Fruit fly (Drosophila melanogaster) whole organism, prepupa: ENCODE measurements around the gene EMC2B.

Experiments
- CG1621 ChIP-seq: fragments of 200-800 bp; sonication (Bioruptor generic); optimal IDR thresholded peaks from 3 replicates; lab custom pipeline; 2018; ENCODE audit warnings: missing biosample characterization, mild to moderate bottlenecking, missing genetic modification characterization
- CG3032 ChIP-seq: fragments of 200-800 bp; optimal IDR thresholded peaks from 2 replicates; lab custom pipeline; 2019; ENCODE audit warnings: missing biosample characterization, mild to moderate bottlenecking, missing genetic modification characterization, moderate library complexity
- CG3919 ChIP-seq: fragments of 200-800 bp; sonication (Bioruptor generic); optimal IDR thresholded peaks from 3 replicates; lab custom pipeline; 2016; ENCODE audit warnings: missing biosample characterization, missing genetic modification characterization
- CG6854 ChIP-seq: fragments of 200-800 bp; sonication (Bioruptor generic); optimal IDR thresholded peaks from 2 replicates; lab custom pipeline; 2017; ENCODE audit warnings: missing biosample characterization, mild to moderate bottlenecking, missing genetic modification characterization
- CG8119 ChIP-seq: fragments of 200-800 bp; sonication (Bioruptor generic); IDR thresholded peaks from 3 replicates; pipeline ENCODE4 v1.3.6; 2022; ENCODE audit warnings: missing biosample characterization, missing genetic modification characterization
- Eip78C ChIP-seq: fragments of 200-800 bp; sonication (Bioruptor generic); peaks from one replicate; lab custom pipeline; 2016; ENCODE audit warnings: missing biosample characterization, missing genetic modification characterization
- Lpt ChIP-seq: fragments of 200-800 bp; sonication (Bioruptor generic); optimal IDR thresholded peaks from 3 replicates; lab custom pipeline; 2016; ENCODE audit warnings: missing biosample characterization, missing genetic modification characterization
- Smox ChIP-seq: fragments of 200-800 bp; sonication (Bioruptor generic); optimal IDR thresholded peaks from 3 replicates; lab custom pipeline; 2016; ENCODE audit warnings: missing biosample characterization, missing genetic modification characterization
- esn ChIP-seq: fragments of 200-800 bp; sonication (Bioruptor generic); optimal IDR thresholded peaks from 2 replicates; lab custom pipeline; 2016; ENCODE audit warnings: missing biosample characterization, mild to moderate bottlenecking, missing genetic modification characterization, moderate library complexity
- spab ChIP-seq: fragments of 200-800 bp; sonication (Bioruptor generic); optimal IDR thresholded peaks from 2 replicates; lab custom pipeline; 2017; ENCODE audit warnings: missing biosample characterization, mild to moderate bottlenecking, missing genetic modification characterization, missing genetic modification reagents
- topi ChIP-seq: fragments of 200-800 bp; sonication (Bioruptor generic); optimal IDR thresholded peaks from 3 replicates; lab custom pipeline; 2016; ENCODE audit warnings: missing biosample characterization, missing genetic modification characterization
- vri ChIP-seq: fragments of 200-800 bp; sonication (Bioruptor generic); optimal IDR thresholded peaks from 3 replicates; lab custom pipeline; 2016; ENCODE audit warnings: missing biosample characterization, mild to moderate bottlenecking, missing genetic modification characterization

DNA sequence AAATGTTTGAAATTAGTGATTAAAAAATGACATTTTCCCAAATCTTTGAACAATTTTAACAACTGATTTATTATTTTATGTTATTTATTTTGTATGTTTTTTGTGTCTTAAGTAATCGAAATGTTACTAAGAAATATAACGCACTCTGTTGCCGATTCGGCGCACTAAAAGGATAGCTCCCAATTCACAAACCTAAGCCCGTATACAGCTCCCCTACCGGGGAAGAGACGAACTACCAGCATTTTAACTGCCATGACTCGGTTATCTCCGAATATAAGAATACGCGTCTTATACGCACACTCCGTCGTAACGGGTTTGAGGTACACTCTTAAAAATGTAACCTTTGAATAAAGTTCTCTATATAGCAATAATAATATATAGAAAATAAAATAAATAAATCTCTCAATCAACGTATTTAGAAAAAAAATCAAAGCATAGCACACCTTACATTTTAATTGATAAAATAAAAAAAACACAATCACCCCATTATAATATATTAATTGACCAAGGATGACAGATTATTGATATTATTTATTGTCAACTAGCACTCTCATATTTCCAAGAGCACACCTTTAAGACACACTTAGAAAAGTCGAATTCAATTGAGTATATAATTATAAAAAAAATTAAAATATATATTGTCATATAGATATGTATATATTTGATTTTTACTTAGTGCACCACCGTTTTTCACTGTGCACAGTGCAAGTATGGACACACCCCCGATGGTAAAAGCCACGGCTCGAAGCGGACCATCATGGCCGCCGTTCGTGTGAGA, 33.7 kb downstream of the EMC2B start:
- TF ChIP-seq Lpt (GFP tag; lab: Kevin White, UChicago) (peak; percentile 75), spab (GFP tag; lab: Kevin White, UChicago) (peak; percentile 54), CG8119 (GFP tag; lab: Robert Waterston, UW) (peak; percentile 67), CG1621 (peak; percentile 15), CG3032 (tag; lab: Kevin White, UChicago) (peak; percentile 85), esn (GFP tag; lab: Kevin White, UChicago) (peak; percentile 77), vri (no peak), Smox (peak; percentile 49), CG3919 (GFP tag; lab: Kevin White, UChicago) (peak; percentile 71), Eip78C (GFP tag; lab: Kevin White, UChicago) (peak; percentile 89), topi (GFP tag; lab: Kevin White, UChicago) (peak; percentile 43), CG6854 (no peak)
